Fruit fly (Drosophila melanogaster) S2 (cell line): ENCODE results near the gene Polr2F.

Experiments used
- CG8478 ChIP-seq: fragments of >200 bp; optimal IDR thresholded peaks from 2 replicates; lab custom pipeline; 2018
- CTCF ChIP-seq, 2 experiments: fragments of >200 bp; optimal IDR thresholded peaks; 2 replicates each; lab custom pipeline; 2018

dm6 chr3R:5393742-5394391, 22.3 kb downstream of the Polr2F start, which contains the start of gene CG1172:
- TF ChIP-seq CG8478 (no peak), CTCF (optimal IDR thresholded peaks at IDR 0.05; lab: Kevin White, UChicago) (no peak)
